Worm (Caenorhabditis elegans): ENCODE results near the gene C25H3.16.

C25H3.16 gene

DNA sequence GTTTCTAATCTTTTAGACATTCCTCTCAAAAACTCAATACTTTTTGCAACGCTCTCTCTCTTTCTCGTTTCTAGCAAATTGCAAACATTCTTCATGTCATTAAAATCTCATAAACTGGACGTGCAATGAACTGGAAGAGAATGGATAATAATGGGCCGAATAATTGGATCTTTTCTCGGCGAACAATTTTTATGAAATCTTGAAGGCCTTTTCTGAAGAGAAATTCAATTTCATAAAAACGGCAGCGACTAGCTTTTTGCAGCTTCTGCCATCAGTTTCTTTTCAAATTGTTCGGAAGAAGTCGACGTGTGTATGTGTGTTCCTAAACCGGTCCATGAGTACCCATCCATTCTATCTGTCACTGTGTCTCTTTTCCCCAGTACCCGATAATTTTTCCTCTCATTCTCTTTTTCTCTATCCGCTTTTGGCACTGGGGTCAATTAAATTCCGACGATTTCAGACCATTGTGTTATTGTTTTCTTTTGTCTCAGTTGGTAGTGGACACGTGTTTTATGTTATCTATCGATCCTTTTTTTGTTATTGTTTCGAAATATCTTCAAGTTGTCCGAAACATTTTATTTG is 36.6 kb downstream of the C25H3.16 start:
- TF ChIP-seq B0310.2 (tag; optimal IDR thresholded peaks at IDR 0.05) (no peak), ama-1 (optimal IDR thresholded peaks at IDR 0.05) (no peak), ceh-36 (tag; optimal IDR thresholded peaks at IDR 0.05) (no peak), F13C5.2 (tag; optimal IDR thresholded peaks at IDR 0.05) (no peak), sea-1 (GFP tag; conservative IDR thresholded peaks at IDR 0.05) (no peak)

ce11 chrII:5704479-5704878 is 38.4 kb downstream of the C25H3.16 start:
- TF ChIP-seq scrt-1 (GFP tag; IDR thresholded peaks at IDR 0.05) = no peak
- TF ChIP-seq ama-1 (optimal IDR thresholded peaks at IDR 0.05) = no peak
- TF ChIP-seq hmbx-1 (tag; optimal IDR thresholded peaks at IDR 0.05) = no peak
- TF ChIP-seq pes-1 (GFP tag; IDR thresholded peaks at IDR 0.05) = no peak
- no peak for TF ChIP-seq flt-1 (GFP tag; IDR thresholded peaks at IDR 0.05)
- TF ChIP-seq ets-7 (tag; optimal IDR thresholded peaks at IDR 0.05) = no peak
- TF ChIP-seq B0310.2 (tag; optimal IDR thresholded peaks at IDR 0.05) = no peak
- no peak for TF ChIP-seq ceh-36 (tag; optimal IDR thresholded peaks at IDR 0.05)
- TF ChIP-seq tbx-11 (GFP tag; IDR thresholded peaks at IDR 0.05) = no peak
- no peak for TF ChIP-seq F13C5.2 (tag; optimal IDR thresholded peaks at IDR 0.05)
- TF ChIP-seq tra-4 (tag; optimal IDR thresholded peaks at IDR 0.05) = no peak
- TF ChIP-seq hnd-1 (tag; optimal IDR thresholded peaks at IDR 0.05) = no peak

DNA sequence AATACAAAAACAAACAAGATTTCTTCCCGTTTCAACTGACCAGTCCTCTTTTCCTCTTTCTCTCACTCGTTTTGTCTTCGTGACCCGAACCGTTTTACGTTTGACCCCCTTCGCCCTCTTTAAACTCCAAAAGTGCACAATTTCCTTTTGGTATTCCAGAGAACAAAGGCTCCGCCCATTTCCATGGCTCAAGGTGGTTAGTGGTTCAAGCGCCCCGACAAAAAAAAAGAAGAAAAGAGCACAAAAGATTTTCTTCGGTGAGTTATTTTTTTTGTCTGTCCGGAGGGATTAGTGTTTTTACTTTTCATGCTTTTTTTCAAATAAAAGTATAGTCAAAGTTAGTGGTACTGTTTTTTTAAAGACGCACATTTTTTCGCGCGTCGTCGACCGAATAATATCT is 41.4 kb downstream of the C25H3.16 start, which contains the start of gene osta-2:
TSS of gene osta-2 (plus strand) at position 160 of the 400 bp plus-strand sequence.
- TF ChIP-seq hnd-1 (tag; optimal IDR thresholded peaks at IDR 0.05) (no peak), B0310.2 (tag; optimal IDR thresholded peaks at IDR 0.05) (no peak), ceh-36 (tag; optimal IDR thresholded peaks at IDR 0.05) (no peak), flt-1 (GFP tag; IDR thresholded peaks at IDR 0.05) (no peak), hmg-4 (GFP tag; optimal IDR thresholded peaks at IDR 0.05) (no peak), ets-7 (tag; optimal IDR thresholded peaks at IDR 0.05) (no peak), ceh-13 (GFP tag; optimal IDR thresholded peaks at IDR 0.05) (no peak), pes-1 (GFP tag; IDR thresholded peaks at IDR 0.05) (no peak), ama-1 (optimal IDR thresholded peaks at IDR 0.05) (no peak), aly-1 (tag; optimal IDR thresholded peaks at IDR 0.05) (no peak), hmbx-1 (tag; optimal IDR thresholded peaks at IDR 0.05) (no peak), F13C5.2 (tag; optimal IDR thresholded peaks at IDR 0.05) (no peak), scrt-1 (GFP tag; IDR thresholded peaks at IDR 0.05) (no peak), tbx-11 (GFP tag; IDR thresholded peaks at IDR 0.05) (no peak), tbx-37 (GFP tag; conservative IDR thresholded peaks at IDR 0.05) (no peak), tra-4 (tag; optimal IDR thresholded peaks at IDR 0.05) (no peak), sea-1 (GFP tag; conservative IDR thresholded peaks at IDR 0.05) (no peak)

ce11 chrII:5708154-5708553 is 42.1 kb downstream of the C25H3.16 start:
- TF ChIP-seq B0310.2 (tag; optimal IDR thresholded peaks at IDR 0.05) (no peak), hmg-4 (GFP tag; optimal IDR thresholded peaks at IDR 0.05) (no peak), flt-1 (GFP tag; IDR thresholded peaks at IDR 0.05) (no peak)

ce11 chrII:5710835-5711234 is 44.7 kb downstream of the C25H3.16 start:
- TF ChIP-seq tbx-11 (GFP tag; IDR thresholded peaks at IDR 0.05) (no peak), pes-1 (GFP tag; IDR thresholded peaks at IDR 0.05) (no peak), scrt-1 (GFP tag; IDR thresholded peaks at IDR 0.05) (no peak), F13C5.2 (tag; optimal IDR thresholded peaks at IDR 0.05) (no peak), hnd-1 (tag; optimal IDR thresholded peaks at IDR 0.05) (no peak), tbx-37 (GFP tag; conservative IDR thresholded peaks at IDR 0.05) (no peak), hmg-4 (GFP tag; optimal IDR thresholded peaks at IDR 0.05) (no peak), ceh-13 (GFP tag; optimal IDR thresholded peaks at IDR 0.05) (no peak), sea-1 (GFP tag; conservative IDR thresholded peaks at IDR 0.05) (no peak), flt-1 (GFP tag; IDR thresholded peaks at IDR 0.05) (no peak)

DNA sequence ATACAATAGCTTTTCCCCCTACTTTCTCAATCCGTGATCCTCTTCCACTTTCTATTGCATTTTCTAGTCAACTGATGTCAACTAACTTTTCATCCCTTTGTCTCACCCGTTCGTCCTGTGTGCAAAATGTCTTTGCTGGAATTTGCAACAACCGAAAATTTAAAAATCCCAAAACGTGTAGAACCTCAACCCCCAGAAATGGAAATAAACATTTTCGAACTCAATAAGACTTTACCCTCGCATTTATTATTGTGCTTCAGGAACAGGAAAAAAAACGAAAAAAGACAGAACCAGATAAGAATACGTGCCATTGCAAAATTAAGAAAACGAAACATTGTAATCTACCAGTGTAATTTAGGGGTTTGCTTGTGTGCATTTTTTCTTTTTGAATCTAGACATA is 46.0 kb downstream of the C25H3.16 start:
- TF ChIP-seq ama-1 (optimal IDR thresholded peaks at IDR 0.05) = peak; percentile 28
- no peak for TF ChIP-seq F13C5.2 (tag; optimal IDR thresholded peaks at IDR 0.05)

DNA sequence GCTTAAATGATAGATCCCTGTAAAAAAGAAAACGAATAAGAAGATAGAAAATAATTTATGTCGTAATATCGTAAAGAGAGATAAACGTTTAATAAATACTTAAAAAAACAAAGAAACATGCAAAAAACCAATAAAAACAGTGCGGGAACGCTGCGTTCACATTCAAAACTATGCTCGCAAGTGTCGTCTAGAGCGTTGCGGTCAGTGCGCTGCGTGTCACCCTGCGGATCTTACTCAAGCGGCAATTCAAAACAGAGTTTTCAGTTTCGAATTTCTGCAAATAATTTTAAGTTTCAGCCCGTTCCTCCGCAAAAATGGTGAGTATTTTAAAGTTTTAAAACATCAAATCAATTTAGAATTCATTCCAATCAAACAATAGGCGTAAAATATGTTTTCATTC is 48.7 kb downstream of the C25H3.16 start, which contains the start of the genes tiar-1 and lelo-4:
TSS of gene tiar-1 (minus strand) at position 17 of the 400 bp plus-strand sequence.
TSS of gene lelo-4 (plus strand) at position 118 of the 400 bp plus-strand sequence.
- peak; percentile 7 for TF ChIP-seq hmg-4 (GFP tag; optimal IDR thresholded peaks at IDR 0.05)
- TF ChIP-seq F13C5.2 (tag; optimal IDR thresholded peaks at IDR 0.05) = peak; percentile 29
- no peak for TF ChIP-seq aly-1 (tag; optimal IDR thresholded peaks at IDR 0.05)
- TF ChIP-seq tra-4 (tag; optimal IDR thresholded peaks at IDR 0.05) = no peak
- TF ChIP-seq tbx-11 (GFP tag; IDR thresholded peaks at IDR 0.05) = no peak
- TF ChIP-seq tbx-37 (GFP tag; conservative IDR thresholded peaks at IDR 0.05) = no peak

DNA sequence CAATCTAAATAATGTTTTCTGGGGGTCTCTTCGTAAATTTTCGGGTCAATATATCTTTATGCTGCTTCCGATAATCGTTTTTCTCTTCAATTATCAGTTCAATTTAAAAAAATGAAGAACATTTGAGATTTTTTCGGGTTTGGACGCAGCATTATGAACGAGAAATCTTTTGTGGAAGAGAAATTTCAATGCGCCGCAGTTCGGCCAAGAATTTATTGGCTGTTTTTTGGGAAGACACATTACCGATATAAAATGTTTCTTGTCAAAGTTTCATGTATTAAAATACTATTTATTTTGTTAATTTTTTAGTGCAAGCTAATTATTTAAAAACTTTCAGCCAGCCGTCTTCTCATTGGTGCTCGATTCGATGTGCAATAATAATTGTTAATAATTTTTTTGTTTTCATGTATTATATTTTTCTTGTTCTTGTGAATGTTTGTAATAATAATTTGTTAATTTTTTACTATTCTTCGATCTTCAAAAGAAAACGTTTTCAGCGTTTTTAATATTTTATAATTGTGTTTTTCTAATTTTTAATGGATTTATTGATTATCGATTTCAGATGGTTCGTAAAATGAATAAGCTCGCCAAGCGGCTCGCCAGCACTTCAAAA is 49.8 kb downstream of the C25H3.16 start, which contains the start of the genes C18A3.10 and C18A3.3:
TSS of gene C18A3.10 (minus strand) at position 101 of the 613 bp plus-strand sequence.
TSS of gene C18A3.3 (plus strand) at position 563 of the 613 bp plus-strand sequence.
- TF ChIP-seq B0310.2 (tag; optimal IDR thresholded peaks at IDR 0.05) = no peak
- TF ChIP-seq F13C5.2 (tag; optimal IDR thresholded peaks at IDR 0.05) = no peak
- TF ChIP-seq hnd-1 (tag; optimal IDR thresholded peaks at IDR 0.05) = no peak
- no peak for TF ChIP-seq ets-7 (tag; optimal IDR thresholded peaks at IDR 0.05)
- no peak for TF ChIP-seq tbx-11 (GFP tag; IDR thresholded peaks at IDR 0.05)
- no peak for TF ChIP-seq ceh-13 (GFP tag; optimal IDR thresholded peaks at IDR 0.05)
